Worm (Caenorhabditis elegans) whole organism, mixed stage, embryonic: ENCODE data around the gene gcy-7.

ENCODE experiments used
- blmp-1 ChIP-seq: fragments of 150-350 bp; optimal IDR thresholded peaks from 2 replicates; lab custom pipeline; 2014; ENCODE audit warnings: missing biosample characterization, missing genetic modification characterization
- ceh-83 ChIP-seq: fragments of 200-800 bp; sonication (Bioruptor generic); optimal IDR thresholded peaks from 2 replicates; lab custom pipeline; 2018; ENCODE audit warnings: mild to moderate bottlenecking, missing genetic modification characterization, missing compliant biosample characterization
- elt-1 ChIP-seq: sonication (generic microtip); optimal IDR thresholded peaks from 2 replicates; lab custom pipeline; 2017; ENCODE audit warnings: missing genetic modification characterization, mild to moderate bottlenecking, missing compliant biosample characterization, antibody characterized with exemption, moderate library complexity, borderline replicate concordance; ENCODE audit not compliant: insufficient read depth
- nhr-237 ChIP-seq: fragments of 150-350 bp; optimal IDR thresholded peaks from 2 replicates; lab custom pipeline; 2014; ENCODE audit warnings: missing biosample characterization, missing genetic modification characterization
- unc-39 ChIP-seq: fragments of 150-350 bp; optimal IDR thresholded peaks from 2 replicates; lab custom pipeline; 2014; ENCODE audit warnings: missing biosample characterization, missing genetic modification characterization
- unc-62 ChIP-seq: fragments of 150-350 bp; optimal IDR thresholded peaks from 2 replicates; lab custom pipeline; 2014; ENCODE audit warnings: missing biosample characterization, missing genetic modification reagents, missing genetic modification characterization

ce11 chrV:8403916-8404315, 16.8 kb downstream of the gcy-7 start:
- no peak for TF ChIP-seq nhr-237 (tag; lab: Kevin White, UChicago)
- TF ChIP-seq elt-1 (tag; lab: Kevin White, UChicago), result no peak
- TF ChIP-seq unc-62 (GFP tag; lab: Kevin White, UChicago), result no peak
- no peak for TF ChIP-seq blmp-1 (tag; lab: Kevin White, UChicago)
- TF ChIP-seq ceh-83 (GFP tag; lab: Kevin White, UChicago), result no peak
- no peak for TF ChIP-seq unc-39
